Worm (Caenorhabditis elegans) whole organism, mixed stage, embryonic: ENCODE data around the gene T10D4.6.
A peak's percentile ranks its signal among the peaks of the same experiment; 100 is the strongest.

Source experiments
- M03D4.4 ChIP-seq: sonication (generic microtip); optimal IDR thresholded peaks from 2 replicates; lab custom pipeline; 2017; ENCODE audit warnings: mild to moderate bottlenecking, missing genetic modification characterization, missing compliant biosample characterization
- bed-3 ChIP-seq: fragments of 200-800 bp; sonication (Bioruptor generic); optimal IDR thresholded peaks from 3 replicates; lab custom pipeline; 2018; ENCODE audit warnings: mild to moderate bottlenecking, missing genetic modification characterization, moderate library complexity, missing compliant biosample characterization
- blmp-1 ChIP-seq: fragments of 150-350 bp; optimal IDR thresholded peaks from 2 replicates; lab custom pipeline; 2014; ENCODE audit warnings: missing biosample characterization, missing genetic modification characterization
- ceh-39 ChIP-seq: fragments of 150-350 bp; optimal IDR thresholded peaks from 2 replicates; lab custom pipeline; 2014; ENCODE audit warnings: missing biosample characterization, missing genetic modification characterization
- ceh-43 ChIP-seq: fragments of 200-800 bp; sonication (Bioruptor generic); optimal IDR thresholded peaks from 2 replicates; lab custom pipeline; 2018; ENCODE audit warnings: mild to moderate bottlenecking, missing genetic modification characterization, moderate library complexity, missing compliant biosample characterization
- ceh-83 ChIP-seq: fragments of 200-800 bp; sonication (Bioruptor generic); optimal IDR thresholded peaks from 2 replicates; lab custom pipeline; 2018; ENCODE audit warnings: mild to moderate bottlenecking, missing genetic modification characterization, missing compliant biosample characterization
- ces-1 ChIP-seq: fragments of 150-350 bp; optimal IDR thresholded peaks from 2 replicates; lab custom pipeline; 2014; ENCODE audit warnings: missing biosample characterization, missing genetic modification reagents, missing genetic modification characterization
- cnd-1 ChIP-seq: fragments of 200-800 bp; sonication (Bioruptor generic); optimal IDR thresholded peaks from 2 replicates; lab custom pipeline; 2018; ENCODE audit warnings: mild to moderate bottlenecking, missing genetic modification characterization, missing compliant biosample characterization
- drap-1 ChIP-seq: fragments of 200-800 bp; sonication (Bioruptor generic); optimal IDR thresholded peaks from 3 replicates; lab custom pipeline; 2018; ENCODE audit warnings: mild to moderate bottlenecking, missing genetic modification characterization, missing compliant biosample characterization
- elt-1 ChIP-seq: sonication (generic microtip); optimal IDR thresholded peaks from 2 replicates; lab custom pipeline; 2017; ENCODE audit warnings: missing genetic modification characterization, mild to moderate bottlenecking, missing compliant biosample characterization, antibody characterized with exemption, moderate library complexity, borderline replicate concordance; ENCODE audit not compliant: insufficient read depth
- flh-1 ChIP-seq: fragments of 200-800 bp; sonication (Bioruptor generic); optimal IDR thresholded peaks from 2 replicates; lab custom pipeline; 2018; ENCODE audit warnings: mild to moderate bottlenecking, missing genetic modification characterization, moderate library complexity, missing compliant biosample characterization
- ham-2 ChIP-seq: fragments of 200-800 bp; sonication (Bioruptor generic); optimal IDR thresholded peaks from 2 replicates; lab custom pipeline; 2018; ENCODE audit warnings: mild to moderate bottlenecking, missing genetic modification characterization, missing compliant biosample characterization
- hlh-1 ChIP-seq: fragments of 150-350 bp; optimal IDR thresholded peaks from 2 replicates; lab custom pipeline; 2014; ENCODE audit warnings: missing biosample characterization, missing genetic modification reagents, missing genetic modification characterization
- lin-13 ChIP-seq: fragments of 150-350 bp; optimal IDR thresholded peaks from 2 replicates; lab custom pipeline; 2014; ENCODE audit warnings: missing biosample characterization, missing genetic modification characterization
- lin-32 ChIP-seq: fragments of 200-800 bp; sonication (Bioruptor generic); optimal IDR thresholded peaks from 2 replicates; lab custom pipeline; 2018; ENCODE audit warnings: mild to moderate bottlenecking, missing genetic modification characterization, missing compliant biosample characterization
- lsy-2 ChIP-seq: fragments of 150-350 bp; optimal IDR thresholded peaks from 2 replicates; lab custom pipeline; 2014; ENCODE audit warnings: missing biosample characterization, missing genetic modification characterization
- mab-5 ChIP-seq: fragments of 150-350 bp; optimal IDR thresholded peaks from 2 replicates; lab custom pipeline; 2014; ENCODE audit warnings: missing biosample characterization, missing genetic modification characterization
- mep-1 ChIP-seq: fragments of 150-350 bp; optimal IDR thresholded peaks from 2 replicates; lab custom pipeline; 2017; ENCODE audit warnings: missing biosample characterization, missing genetic modification reagents, missing genetic modification characterization, inconsistent platforms
- mls-2 ChIP-seq: sonication (generic microtip); optimal IDR thresholded peaks from 2 replicates; lab custom pipeline; 2016; ENCODE audit warnings: mild to moderate bottlenecking, missing genetic modification characterization, moderate library complexity, missing compliant biosample characterization
- nhr-12 ChIP-seq: fragments of 150-350 bp; optimal IDR thresholded peaks from 2 replicates; lab custom pipeline; 2014; ENCODE audit warnings: missing biosample characterization, missing genetic modification characterization
- nhr-237 ChIP-seq: fragments of 150-350 bp; optimal IDR thresholded peaks from 2 replicates; lab custom pipeline; 2014; ENCODE audit warnings: missing biosample characterization, missing genetic modification characterization
- nhr-28 ChIP-seq: fragments of 150-350 bp; optimal IDR thresholded peaks from 2 replicates; lab custom pipeline; 2014; ENCODE audit warnings: missing biosample characterization, missing genetic modification characterization
- nhr-76 ChIP-seq: sonication (generic microtip); optimal IDR thresholded peaks from 2 replicates; lab custom pipeline; 2017; ENCODE audit warnings: missing biosample characterization, missing genetic modification characterization
- pha-4 ChIP-seq: fragments of 150-350 bp; optimal IDR thresholded peaks from 2 replicates; lab custom pipeline; 2018; ENCODE audit warnings: missing biosample characterization, missing genetic modification reagents, missing genetic modification characterization
- sem-2 ChIP-seq: fragments of 200-800 bp; sonication (Bioruptor generic); optimal IDR thresholded peaks from 2 replicates; lab custom pipeline; 2018; ENCODE audit warnings: mild to moderate bottlenecking, missing genetic modification characterization, missing compliant biosample characterization
- snpc-4 ChIP-seq: fragments of 150-350 bp; optimal IDR thresholded peaks from 2 replicates; lab custom pipeline; 2014; ENCODE audit warnings: missing biosample characterization, missing genetic modification characterization
- sptf-1 ChIP-seq: sonication (generic microtip); optimal IDR thresholded peaks from 2 replicates; lab custom pipeline; 2017; ENCODE audit warnings: mild to moderate bottlenecking, missing genetic modification characterization, moderate library complexity, missing compliant biosample characterization
- tbx-8 ChIP-seq: fragments of 200-800 bp; sonication (Bioruptor generic); optimal IDR thresholded peaks from 2 replicates; lab custom pipeline; 2018; ENCODE audit warnings: mild to moderate bottlenecking, missing genetic modification characterization, moderate library complexity, missing compliant biosample characterization
- unc-120 ChIP-seq: sonication (generic microtip); optimal IDR thresholded peaks from 2 replicates; lab custom pipeline; 2017; ENCODE audit warnings: missing genetic modification characterization, missing compliant biosample characterization; ENCODE audit not compliant: poor library complexity, severe bottlenecking
- unc-62 ChIP-seq: fragments of 150-350 bp; optimal IDR thresholded peaks from 2 replicates; lab custom pipeline; 2014; ENCODE audit warnings: missing biosample characterization, missing genetic modification reagents, missing genetic modification characterization
- zip-8 ChIP-seq: fragments of 150-350 bp; optimal IDR thresholded peaks from 2 replicates; lab custom pipeline; 2014; ENCODE audit warnings: missing biosample characterization, missing genetic modification characterization
- ztf-11 ChIP-seq: fragments of 150-350 bp; optimal IDR thresholded peaks from 2 replicates; lab custom pipeline; 2014; ENCODE audit warnings: missing biosample characterization, missing genetic modification characterization

T10D4.6 gene

DNA sequence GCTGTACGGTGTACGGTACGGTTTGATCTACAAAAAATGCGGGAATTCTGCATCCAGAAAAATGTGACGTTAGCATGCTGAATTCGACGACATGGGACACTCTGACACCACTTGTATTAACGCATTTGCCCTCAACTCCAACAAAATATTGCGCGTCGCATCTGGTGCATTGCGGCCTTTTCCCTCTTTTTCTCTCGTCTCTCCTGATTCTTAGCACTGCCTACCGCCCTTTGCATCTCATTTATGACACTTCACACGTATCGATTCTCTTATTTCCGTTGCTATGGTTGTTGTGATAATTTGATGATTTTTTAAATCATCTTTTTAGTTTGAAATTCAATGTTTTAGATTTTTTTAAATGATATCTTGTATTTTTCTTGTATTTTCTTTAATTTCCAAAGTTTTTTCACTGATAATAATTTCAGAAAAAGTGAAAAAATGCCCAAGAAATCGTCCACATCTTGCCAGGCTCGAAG, at the start of gene T10D4.6:
Gene T10D4.6 (plus strand): TSS at position 426 of the 476 bp plus-strand sequence.
- peak; percentile 28 for TF ChIP-seq unc-62 (GFP tag; lab: Kevin White, UChicago)
- peak; percentile 18 for TF ChIP-seq hlh-1 (tag; lab: Kevin White, UChicago)
- peak; percentile 9 for TF ChIP-seq ceh-39
- peak; percentile 53 for TF ChIP-seq mep-1 (tag; lab: Kevin White, UChicago)
- TF ChIP-seq sptf-1: peak; percentile 30
- no peak for TF ChIP-seq nhr-237 (tag; lab: Kevin White, UChicago)
- TF ChIP-seq pha-4: peak; percentile 33
- TF ChIP-seq nhr-12: no peak
- peak; percentile 17 for TF ChIP-seq lin-13

DNA sequence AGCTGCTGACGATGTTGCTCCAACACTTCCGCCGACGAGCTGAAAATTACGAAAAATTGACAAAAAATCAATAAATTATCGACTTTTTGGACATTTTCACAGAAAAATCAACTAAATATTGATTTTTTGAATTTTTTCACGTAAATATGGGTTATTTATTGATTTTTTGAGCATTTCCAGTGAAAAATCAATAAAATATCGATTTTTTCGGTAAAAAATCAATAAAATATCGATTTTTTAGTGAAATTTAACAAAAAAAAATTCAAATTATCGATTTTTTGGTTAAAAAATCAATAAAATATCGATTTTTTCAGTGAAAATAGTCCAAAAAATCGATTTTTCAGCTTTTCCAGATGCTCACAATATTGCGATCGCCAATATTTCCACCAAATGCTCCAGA, 49.0 kb upstream of the T10D4.6 start:
- TF ChIP-seq snpc-4 (tag; lab: Kevin White, UChicago) (no peak), nhr-28 (tag; lab: Kevin White, UChicago) (no peak), ham-2 (no peak), M03D4.4 (tag; lab: Kevin White, UChicago) (no peak), ztf-11 (tag; lab: Kevin White, UChicago) (no peak), pha-4 (no peak), ceh-39 (no peak)

DNA sequence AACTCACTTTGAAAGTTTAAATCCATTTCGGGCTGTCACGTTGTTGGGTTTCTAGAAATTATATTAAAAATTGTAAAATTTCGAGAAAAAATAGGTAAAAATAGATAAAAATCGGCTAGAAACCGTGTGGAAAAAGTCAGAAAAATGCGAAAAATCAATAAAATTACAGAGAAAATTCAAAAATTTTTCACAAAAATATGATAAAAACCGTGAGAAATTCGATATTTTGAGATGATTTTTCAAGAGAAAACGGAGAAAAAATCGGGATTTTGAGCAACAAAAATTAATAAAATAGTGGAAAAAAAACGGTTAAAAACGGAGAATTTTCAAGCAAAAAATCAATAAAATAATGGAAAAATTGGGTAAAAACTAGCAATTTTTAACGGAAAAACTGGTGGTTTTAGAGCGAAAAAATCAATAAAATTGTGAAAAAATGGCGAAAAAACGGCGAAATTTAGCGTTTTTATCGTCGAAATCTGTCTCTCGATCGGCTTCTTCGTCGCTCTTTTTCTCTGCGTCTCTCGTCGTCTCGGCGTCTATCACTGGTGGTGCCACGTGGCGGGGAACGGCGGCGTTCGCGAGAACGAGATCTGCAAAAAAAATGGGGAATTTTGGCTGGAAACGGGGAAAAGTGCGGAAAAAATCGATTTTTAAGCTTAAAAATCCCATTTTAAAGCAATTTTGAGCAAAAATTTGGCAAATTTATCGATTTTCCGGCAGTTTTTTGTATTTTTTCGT, 48.0 kb upstream of the T10D4.6 start, which contains the start of gene Y25C1A.7:
Gene Y25C1A.7 (minus strand): TSS at position 51 of the 738 bp plus-strand sequence.
- TF ChIP-seq nhr-76 (tag; lab: Kevin White, UChicago) (no peak), nhr-12 (no peak), cnd-1 (no peak), unc-120 (tag; lab: Kevin White, UChicago) (no peak), nhr-28 (tag; lab: Kevin White, UChicago) (no peak), pha-4 (no peak), elt-1 (tag; lab: Kevin White, UChicago) (no peak), lsy-2 (no peak), ham-2 (no peak), flh-1 (GFP tag; lab: Kevin White, UChicago) (no peak), mab-5 (tag; lab: Kevin White, UChicago) (no peak), hlh-1 (tag; lab: Kevin White, UChicago) (no peak)

DNA sequence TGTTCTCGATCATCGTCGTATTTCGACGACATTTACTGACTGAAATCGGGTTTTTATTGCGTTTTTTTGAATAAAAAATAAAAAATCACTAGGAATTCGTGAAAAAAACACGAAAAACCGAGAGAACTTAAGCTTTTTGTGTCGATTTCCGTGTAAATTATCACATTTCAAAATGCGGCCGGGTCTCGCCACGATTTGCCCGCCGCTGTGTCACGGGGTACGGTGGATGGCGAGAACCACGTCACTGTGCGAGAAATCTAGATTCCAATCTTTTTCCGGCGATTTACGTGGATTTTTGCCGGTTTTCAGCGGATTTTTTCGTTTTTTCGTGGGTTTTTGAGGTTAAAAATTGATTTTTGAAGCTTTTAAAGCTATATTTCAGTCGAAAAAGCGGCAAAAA, 42.2 kb upstream of the T10D4.6 start, which contains the start of gene Y25C1A.8:
Gene Y25C1A.8 (minus strand): TSS at position 45 of the 400 bp plus-strand sequence.
- TF ChIP-seq ceh-39 (no peak), unc-62 (GFP tag; lab: Kevin White, UChicago) (peak; percentile 30), lin-13 (peak; percentile 70), nhr-28 (tag; lab: Kevin White, UChicago) (no peak), sptf-1 (peak; percentile 70), ces-1 (GFP tag; lab: Kevin White, UChicago) (peak; percentile 76), lsy-2 (peak; percentile 99), nhr-237 (tag; lab: Kevin White, UChicago) (peak; percentile 26), lin-32 (GFP tag; lab: Kevin White, UChicago) (no peak), tbx-8 (peak; percentile 20), ceh-43 (peak; percentile 44), drap-1 (peak; percentile 68), pha-4 (peak; percentile 78), bed-3 (GFP tag; lab: Kevin White, UChicago) (peak; percentile 59), ham-2 (peak; percentile 7), unc-120 (tag; lab: Kevin White, UChicago) (peak; percentile 10), blmp-1 (tag; lab: Kevin White, UChicago) (no peak), sem-2 (no peak), mls-2 (tag; lab: Kevin White, UChicago) (peak; percentile 44), zip-8 (tag; lab: Kevin White, UChicago) (no peak), mep-1 (tag; lab: Kevin White, UChicago) (peak; percentile 49), ceh-83 (GFP tag; lab: Kevin White, UChicago) (peak; percentile 68), elt-1 (tag; lab: Kevin White, UChicago) (peak; percentile 31), snpc-4 (tag; lab: Kevin White, UChicago) (no peak)
- TF ChIP-seq, all 35 proteins: peak for 17
